Fruit fly (Drosophila melanogaster) Kc167 (cell line): ENCODE data around the gene Cyfip.

Source experiments
- Myc ChIP-seq: fragments of >200 bp; optimal IDR thresholded peaks from 2 replicates; lab custom pipeline; 2017; ENCODE audit warnings: missing external identifiers
- Sin3A ChIP-seq: fragments of >200 bp; optimal IDR thresholded peaks from 2 replicates; lab custom pipeline; 2018; ENCODE audit warnings: missing external identifiers
- h ChIP-seq: fragments of >200 bp; optimal IDR thresholded peaks from 3 replicates; lab custom pipeline; 2018; ENCODE audit warnings: missing external identifiers
- insv ChIP-seq: fragments of >200 bp; optimal IDR thresholded peaks from 3 replicates; lab custom pipeline; 2018; ENCODE audit warnings: missing external identifiers
- psq ChIP-seq: fragments of >200 bp; optimal IDR thresholded peaks from 2 replicates; lab custom pipeline; 2017; ENCODE audit warnings: missing external identifiers

DNA sequence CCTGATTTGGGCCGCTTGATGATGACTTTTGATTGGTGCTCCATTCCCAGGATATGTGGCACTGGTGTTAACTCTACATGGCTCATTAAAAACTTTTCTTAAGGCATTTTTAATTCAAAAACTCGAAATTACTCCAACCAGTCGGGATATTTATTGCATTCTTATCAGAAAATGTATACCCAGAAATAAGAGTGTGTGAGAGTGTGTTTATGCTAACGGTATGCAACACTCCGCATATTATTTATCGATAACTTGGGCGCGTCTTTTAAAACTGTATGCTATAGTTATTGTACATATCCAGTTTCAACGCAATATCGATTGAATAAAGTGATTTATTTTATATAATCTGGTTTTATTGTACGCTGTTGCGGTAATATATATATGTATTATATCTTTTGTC, 34.4 kb downstream of the Cyfip start, which contains the start of gene CG34404:
- TF ChIP-seq h (lab: Kevin White, UChicago): no peak
- no peak for TF ChIP-seq Myc
- no peak for TF ChIP-seq psq (lab: Kevin White, UChicago)
- TF ChIP-seq insv (lab: Kevin White, UChicago): no peak
- no peak for TF ChIP-seq Sin3A (lab: Kevin White, UChicago)
